Fruit fly (Drosophila melanogaster) whole organism, embryonic: ENCODE measurements around the gene CG10038.

Experiments used
- CG10147 ChIP-seq: fragments of 200-800 bp; sonication (Bioruptor generic); optimal IDR thresholded peaks from 2 replicates; lab custom pipeline; 2019; ENCODE audit warnings: missing biosample characterization, mild to moderate bottlenecking, missing genetic modification characterization, moderate library complexity
- CG10209 ChIP-seq: fragments of 200-800 bp; sonication (Bioruptor generic); optimal IDR thresholded peaks from 3 replicates; lab custom pipeline; 2017; ENCODE audit warnings: missing biosample characterization, mild to moderate bottlenecking, missing genetic modification characterization, missing genetic modification reagents
- CG10959 ChIP-seq: fragments of 200-800 bp; sonication (Bioruptor generic); IDR thresholded peaks from 2 replicates; pipeline ENCODE4 v1.3.6; 2022; ENCODE audit warnings: missing biosample characterization, missing genetic modification characterization
- CG12299 ChIP-seq: fragments of 200-800 bp; sonication (Bioruptor generic); optimal IDR thresholded peaks from 2 replicates; lab custom pipeline; 2018; ENCODE audit warnings: missing biosample characterization, mild to moderate bottlenecking, missing genetic modification characterization
- CG12659 ChIP-seq: fragments of 200-800 bp; sonication (Bioruptor generic); optimal IDR thresholded peaks from 3 replicates; lab custom pipeline; 2017; ENCODE audit warnings: mild to moderate bottlenecking, missing biosample characterization, missing genetic modification reagents, missing genetic modification characterization
- CG14860 ChIP-seq: fragments of 200-800 bp; sonication (Bioruptor generic); IDR thresholded peaks from 3 replicates; pipeline ENCODE4 v1.3.6; 2022; ENCODE audit warnings: missing biosample characterization, missing genetic modification characterization; ENCODE audit not compliant: partially characterized antibody
- CG15696 ChIP-seq: fragments of 200-800 bp; sonication (Bioruptor generic); optimal IDR thresholded peaks from 2 replicates; lab custom pipeline; 2019; ENCODE audit warnings: missing biosample characterization, mild to moderate bottlenecking, missing genetic modification characterization, moderate library complexity
- CG31388 ChIP-seq: fragments of 200-800 bp; sonication (Bioruptor generic); optimal IDR thresholded peaks from 2 replicates; lab custom pipeline; 2016; ENCODE audit warnings: missing biosample characterization, missing genetic modification characterization
- CG32772 ChIP-seq: fragments of 200-800 bp; sonication (Bioruptor generic); IDR thresholded peaks from 2 replicates; pipeline ENCODE4 v1.3.6; 2022; ENCODE audit warnings: missing biosample characterization, missing genetic modification characterization
- CG6765 ChIP-seq: fragments of 200-800 bp; sonication (Bioruptor generic); optimal IDR thresholded peaks from 3 replicates; lab custom pipeline; 2017; ENCODE audit warnings: missing biosample characterization, mild to moderate bottlenecking, missing genetic modification characterization
- CG7928 ChIP-seq: fragments of 200-800 bp; sonication (Bioruptor generic); optimal IDR thresholded peaks from 2 replicates; lab custom pipeline; 2017; ENCODE audit warnings: missing biosample characterization, mild to moderate bottlenecking, missing genetic modification characterization
- CG7987 ChIP-seq: fragments of 200-800 bp; sonication (Bioruptor generic); optimal IDR thresholded peaks from 2 replicates; lab custom pipeline; 2018; ENCODE audit warnings: missing biosample characterization, mild to moderate bottlenecking, missing genetic modification characterization, moderate library complexity
- CG8290 ChIP-seq, 3 experiments: fragments of 200-800 bp; sonication (Bioruptor generic); optimal IDR thresholded peaks; 2 replicates each; lab custom pipeline; 2016 to 2019; ENCODE audit warnings: missing biosample characterization in 3 of 3, missing genetic modification characterization in 3 of 3, mild to moderate bottlenecking in 2 of 3, moderate library complexity in 1 of 3
- CG9876 ChIP-seq: fragments of 200-800 bp; sonication (Bioruptor generic); optimal IDR thresholded peaks from 2 replicates; lab custom pipeline; 2016; ENCODE audit warnings: missing biosample characterization, missing genetic modification characterization
- CHES-1-like ChIP-seq: fragments of 200-800 bp; sonication (Bioruptor generic); optimal IDR thresholded peaks from 2 replicates; lab custom pipeline; 2016; ENCODE audit warnings: missing biosample characterization, missing genetic modification characterization
- CrebB ChIP-seq: fragments of 200-800 bp; sonication (Bioruptor generic); optimal IDR thresholded peaks from 3 replicates; lab custom pipeline; 2018; ENCODE audit warnings: missing biosample characterization, mild to moderate bottlenecking, missing genetic modification characterization
- Dip2 ChIP-seq: fragments of 200-800 bp; sonication (Bioruptor generic); IDR thresholded peaks from 2 replicates; pipeline ENCODE4 v1.3.6; 2022; ENCODE audit warnings: missing biosample characterization, missing genetic modification characterization
- Doc3 ChIP-seq: fragments of 200-800 bp; sonication (Bioruptor generic); IDR thresholded peaks from 3 replicates; pipeline ENCODE4 v1.3.6; 2022; ENCODE audit warnings: missing biosample characterization, missing genetic modification characterization; ENCODE audit not compliant: partially characterized antibody
- Hr78 ChIP-seq, 2 experiments: fragments of 200-800 bp in 1 of 2; fragments of >200 bp in 1 of 2; sonication (Bioruptor generic) in 1 of 2; optimal IDR thresholded peaks; 2 replicates each; lab custom pipeline; 2017 to 2019; ENCODE audit warnings: missing biosample characterization in 2 of 2, missing genetic modification characterization in 2 of 2, mild to moderate bottlenecking in 1 of 2, moderate library complexity in 1 of 2
- Lim3 ChIP-seq: fragments of 200-800 bp; sonication (Bioruptor generic); IDR thresholded peaks from 2 replicates; pipeline ENCODE4 v1.3.6; 2022; ENCODE audit warnings: missing biosample characterization, missing genetic modification characterization
- MBD-R2 ChIP-seq: fragments of 200-800 bp; sonication (Bioruptor generic); IDR thresholded peaks from 2 replicates; pipeline ENCODE4 v1.3.6; 2022; ENCODE audit warnings: missing biosample characterization, missing genetic modification characterization
- Mad ChIP-seq: fragments of 200-800 bp; sonication (Bioruptor generic); optimal IDR thresholded peaks from 2 replicates; lab custom pipeline; 2016; ENCODE audit warnings: missing biosample characterization, missing genetic modification characterization
- Max ChIP-seq: fragments of 200-800 bp; sonication (Bioruptor generic); optimal IDR thresholded peaks from 2 replicates; lab custom pipeline; 2016; ENCODE audit warnings: missing biosample characterization, mild to moderate bottlenecking, missing genetic modification characterization
- Mes4 ChIP-seq: fragments of 200-800 bp; sonication (Bioruptor generic); optimal IDR thresholded peaks from 2 replicates; lab custom pipeline; 2016; ENCODE audit warnings: missing biosample characterization, missing genetic modification characterization
- NC2α ChIP-seq: fragments of 200-800 bp; sonication (Bioruptor generic); optimal IDR thresholded peaks from 2 replicates; lab custom pipeline; 2016; ENCODE audit warnings: missing biosample characterization, missing genetic modification characterization
- NFAT ChIP-seq: fragments of 200-800 bp; sonication (Bioruptor generic); IDR thresholded peaks from 2 replicates; pipeline ENCODE4 v1.3.6; 2022; ENCODE audit warnings: missing biosample characterization, missing genetic modification characterization
- Poxn ChIP-seq: fragments of 200-800 bp; sonication (Bioruptor generic); IDR thresholded peaks from 2 replicates; pipeline ENCODE4 v1.3.6; 2022; ENCODE audit warnings: missing biosample characterization, missing genetic modification characterization
- Rx ChIP-seq: fragments of 200-800 bp; sonication (Bioruptor generic); IDR thresholded peaks from 2 replicates; pipeline ENCODE4 v1.3.6; 2022; ENCODE audit warnings: missing biosample characterization, missing genetic modification characterization
- Sry-β ChIP-seq: fragments of 200-800 bp; sonication (Bioruptor generic); optimal IDR thresholded peaks from 2 replicates; lab custom pipeline; 2018; ENCODE audit warnings: missing biosample characterization, mild to moderate bottlenecking, missing genetic modification characterization, moderate library complexity
- Ssrp ChIP-seq: fragments of 200-800 bp; sonication (Bioruptor generic); optimal IDR thresholded peaks from 2 replicates; lab custom pipeline; 2018; ENCODE audit warnings: missing biosample characterization, mild to moderate bottlenecking, missing genetic modification characterization, moderate library complexity
- Stat92E ChIP-seq, 3 experiments: fragments of >200 bp in 2 of 3; fragments of 200-800 bp in 1 of 3; sonication (Bioruptor generic) in 1 of 3; optimal IDR thresholded peaks; 2 replicates each; lab custom pipeline; 2017 to 2019; ENCODE audit warnings: missing biosample characterization in 3 of 3, missing genetic modification characterization in 3 of 3, mild to moderate bottlenecking in 1 of 3, moderate library complexity in 1 of 3
- amos ChIP-seq: fragments of 200-800 bp; sonication (Bioruptor generic); IDR thresholded peaks from 2 replicates; pipeline ENCODE4 v1.3.6; 2022; ENCODE audit warnings: missing biosample characterization, missing genetic modification characterization; ENCODE audit not compliant: partially characterized antibody
- ase ChIP-seq: fragments of 200-800 bp; sonication (Bioruptor generic); IDR thresholded peaks from 3 replicates; pipeline ENCODE4 v1.3.6; 2022; ENCODE audit warnings: missing biosample characterization, missing genetic modification characterization
- bowl ChIP-seq: fragments of 200-800 bp; sonication (Bioruptor generic); IDR thresholded peaks from 2 replicates; pipeline ENCODE4 v1.3.6; 2022; ENCODE audit warnings: missing biosample characterization, missing genetic modification characterization
- lola ChIP-seq, 3 experiments: fragments of >200 bp in 2 of 3; fragments of 200-800 bp in 1 of 3; sonication (Bioruptor generic) in 1 of 3; optimal IDR thresholded peaks; 2 replicates each; lab custom pipeline; 2017 to 2019; ENCODE audit warnings: missing biosample characterization in 3 of 3, missing genetic modification characterization in 3 of 3, mild to moderate bottlenecking in 1 of 3, moderate library complexity in 1 of 3
- oc ChIP-seq: fragments of 200-800 bp; sonication (Bioruptor generic); optimal IDR thresholded peaks from 2 replicates; lab custom pipeline; 2018; ENCODE audit warnings: missing biosample characterization, mild to moderate bottlenecking, missing genetic modification characterization, moderate library complexity
- org-1 ChIP-seq: fragments of 200-800 bp; sonication (Bioruptor generic); optimal IDR thresholded peaks from 2 replicates; lab custom pipeline; 2017; ENCODE audit warnings: missing biosample characterization, missing genetic modification characterization
- peb ChIP-seq: fragments of 200-800 bp; sonication (Bioruptor generic); IDR thresholded peaks from 2 replicates; pipeline ENCODE4 v1.3.6; 2022; ENCODE audit warnings: missing biosample characterization, missing genetic modification characterization
- pita ChIP-seq: fragments of 200-800 bp; sonication (Bioruptor generic); optimal IDR thresholded peaks from 2 replicates; lab custom pipeline; 2017; ENCODE audit warnings: missing biosample characterization, mild to moderate bottlenecking, missing genetic modification characterization
- pros ChIP-seq: fragments of 200-800 bp; sonication (Bioruptor generic); optimal IDR thresholded peaks from 3 replicates; lab custom pipeline; 2019; ENCODE audit warnings: missing biosample characterization, mild to moderate bottlenecking, missing genetic modification characterization, moderate library complexity
- psq ChIP-seq: fragments of 200-800 bp; sonication (Bioruptor generic); optimal IDR thresholded peaks from 2 replicates; lab custom pipeline; 2017; ENCODE audit warnings: missing biosample characterization, missing genetic modification characterization
- rib ChIP-seq: fragments of 200-800 bp; sonication (Bioruptor generic); IDR thresholded peaks from 2 replicates; pipeline ENCODE4 v1.3.6; 2022; ENCODE audit warnings: missing biosample characterization, missing genetic modification characterization
- sc ChIP-seq, 3 experiments: fragments of >200 bp in 2 of 3; fragments of 200-800 bp in 1 of 3; sonication (Bioruptor generic) in 1 of 3; optimal IDR thresholded peaks; 2 replicates in 2 of 3; 3 replicates in 1 of 3; lab custom pipeline; 2017; ENCODE audit warnings: mild to moderate bottlenecking in 1 of 3, missing biosample characterization in 1 of 3, missing genetic modification characterization in 1 of 3, missing genetic modification reagents in 1 of 3
- sens ChIP-seq: fragments of 200-800 bp; sonication (Bioruptor generic); peaks from one replicate; lab custom pipeline; 2016; ENCODE audit warnings: missing biosample characterization, missing genetic modification characterization
- tap ChIP-seq: fragments of 200-800 bp; optimal IDR thresholded peaks from 3 replicates; lab custom pipeline; 2019; ENCODE audit warnings: missing biosample characterization, mild to moderate bottlenecking, missing genetic modification characterization, moderate library complexity
- tin ChIP-seq: fragments of 200-800 bp; sonication (Bioruptor generic); optimal IDR thresholded peaks from 3 replicates; lab custom pipeline; 2016; ENCODE audit warnings: missing biosample characterization, missing genetic modification characterization
- tll ChIP-seq, 2 experiments: fragments of 200-800 bp in 1 of 2; fragments of >200 bp in 1 of 2; sonication (Bioruptor generic) in 1 of 2; optimal IDR thresholded peaks; 2 replicates each; lab custom pipeline; 2017 to 2019; ENCODE audit warnings: missing biosample characterization in 2 of 2, missing genetic modification characterization in 2 of 2, mild to moderate bottlenecking in 1 of 2, moderate library complexity in 1 of 2
- trem ChIP-seq: fragments of 200-800 bp; optimal IDR thresholded peaks from 3 replicates; lab custom pipeline; 2019; ENCODE audit warnings: missing biosample characterization, mild to moderate bottlenecking, missing genetic modification characterization, moderate library complexity

The CG10038 gene

DNA sequence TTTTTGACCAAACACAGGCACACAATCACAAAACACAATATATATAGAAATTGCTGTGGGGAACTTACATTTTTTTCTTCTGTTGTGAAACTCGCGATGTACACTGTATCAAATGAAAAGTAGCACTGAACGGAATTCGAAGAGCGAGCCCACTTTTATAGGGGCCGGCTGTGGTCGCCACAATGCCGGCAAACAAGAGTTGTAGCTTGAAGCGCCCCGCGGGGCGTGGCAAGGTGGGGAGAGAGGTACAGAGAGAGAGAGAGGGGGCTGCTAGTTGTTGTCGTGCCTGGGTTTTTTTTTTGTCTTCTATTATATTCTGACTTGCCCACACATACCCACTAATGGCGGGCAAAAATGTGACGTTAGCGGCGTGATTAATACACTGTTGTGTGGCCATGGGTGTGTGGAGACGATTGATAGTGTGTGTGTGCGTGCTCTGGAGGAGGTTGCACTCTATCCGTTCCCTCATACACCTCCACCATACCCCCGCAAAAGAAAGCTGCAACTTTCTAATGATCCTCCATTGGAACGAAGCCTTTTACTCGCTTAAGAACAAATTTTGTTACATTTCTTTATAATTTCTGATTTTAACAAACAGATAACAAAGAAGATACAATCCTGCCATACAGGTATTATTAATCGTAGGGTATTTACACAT lies 18.8 kb upstream of the CG10038 start, which contains the start of gene GstD1 (continued):
- TF ChIP-seq org-1 (peak; percentile 25), CG8290 (GFP tag; optimal IDR thresholded peaks at IDR 0.05; lab: Kevin White, UChicago) (no peak), CG8290 (tag; optimal IDR thresholded peaks at IDR 0.05; lab: Kevin White, UChicago) (peak in 1 of 2 experiments; percentile 34), CG10959 (GFP tag; lab: Robert Waterston, UW) (no peak), Ssrp (tag; lab: Kevin White, UChicago) (no peak), CrebB (tag; lab: Kevin White, UChicago) (no peak), CG32772 (GFP tag; lab: Robert Waterston, UW) (peak; percentile 76), CG6765 (peak; percentile 37), Hr78 (GFP tag; optimal IDR thresholded peaks at IDR 0.05; lab: Kevin White, UChicago) (peak in 1 of 2 experiments; percentile 23), CG10209 (GFP tag; lab: Kevin White, UChicago) (no peak), rib (GFP tag; lab: Robert Waterston, UW) (peak; percentile 87), sc (optimal IDR thresholded peaks at IDR 0.05; lab: Kevin White, UChicago) (no peak), sc (GFP tag; optimal IDR thresholded peaks at IDR 0.05; lab: Kevin White, UChicago) (no peak), Doc3 (GFP tag; lab: Robert Waterston, UW) (no peak), tin (GFP tag; lab: Kevin White, UChicago) (peak; percentile 20), pros (GFP tag; lab: Kevin White, UChicago) (no peak), CG7928 (GFP tag; lab: Kevin White, UChicago) (peak; percentile 52), oc (tag; lab: Kevin White, UChicago) (no peak), lola (GFP tag; optimal IDR thresholded peaks at IDR 0.05; lab: Kevin White, UChicago) (no peak), CG10147 (GFP tag; lab: Kevin White, UChicago) (peak; percentile 76), Lim3 (GFP tag; lab: Robert Waterston, UW) (no peak), amos (GFP tag; lab: Robert Waterston, UW) (peak; percentile 36; the same call in 1 of the 2 replicates), Sry-β (GFP tag; lab: Kevin White, UChicago) (no peak), trem (tag; lab: Kevin White, UChicago) (peak; percentile 5), Max (peak; percentile 44), psq (GFP tag; lab: Kevin White, UChicago) (no peak), ase (GFP tag; lab: Robert Waterston, UW) (no peak), Mad (GFP tag; lab: Kevin White, UChicago) (no peak), CG7987 (GFP tag; lab: Kevin White, UChicago) (no peak), pita (GFP tag; lab: Kevin White, UChicago) (no peak), MBD-R2 (GFP tag; lab: Robert Waterston, UW) (no peak), bowl (GFP tag; lab: Robert Waterston, UW) (no peak), peb (no peak), tap (tag; lab: Kevin White, UChicago) (no peak), Dip2 (GFP tag; lab: Robert Waterston, UW) (no peak), NFAT (peak; percentile 79), CG12659 (GFP tag; lab: Kevin White, UChicago) (peak; percentile 23), tll (GFP tag; optimal IDR thresholded peaks at IDR 0.05; lab: Kevin White, UChicago) (no peak), NC2α (peak; percentile 50), sens (GFP tag; lab: Kevin White, UChicago) (peak; percentile 71), CG12299 (tag; lab: Kevin White, UChicago) (no peak), Rx (GFP tag; lab: Robert Waterston, UW) (no peak), Mes4 (GFP tag; lab: Kevin White, UChicago) (no peak), CG14860 (no peak), CG9876 (GFP tag; lab: Kevin White, UChicago) (no peak), Poxn (no peak), CG15696 (tag; lab: Kevin White, UChicago) (no peak), Stat92E (GFP tag; optimal IDR thresholded peaks at IDR 0.05; lab: Kevin White, UChicago) (peak in 1 of 3 experiments; percentile 21), CG31388 (GFP tag; lab: Kevin White, UChicago) (no peak), CHES-1-like (GFP tag; lab: Kevin White, UChicago) (peak; percentile 49)
